Worm (Caenorhabditis elegans) whole organism, L1 larva: ENCODE data around the gene txdc-12.2.
A peak's percentile ranks its signal among the peaks of the same experiment; 100 is the strongest.

Source experiments
- C16A3.4 ChIP-seq: fragments of 150-350 bp; optimal IDR thresholded peaks from 2 replicates; lab custom pipeline; 2014; ENCODE audit warnings: missing biosample characterization, missing genetic modification characterization
- aha-1 ChIP-seq: fragments of 150-350 bp; optimal IDR thresholded peaks from 2 replicates; lab custom pipeline; 2014; ENCODE audit warnings: missing biosample characterization, missing genetic modification characterization
- alr-1 ChIP-seq: fragments of 200-800 bp; sonication (Bioruptor generic); optimal IDR thresholded peaks from 2 replicates; lab custom pipeline; 2018; ENCODE audit warnings: borderline replicate concordance, mild to moderate bottlenecking, missing genetic modification characterization, missing compliant biosample characterization
- aly-2 ChIP-seq: fragments of 150-350 bp; optimal IDR thresholded peaks from 2 replicates; lab custom pipeline; 2014; ENCODE audit warnings: missing biosample characterization, missing genetic modification characterization
- ama-1 ChIP-seq: fragments of 150-350 bp; optimal IDR thresholded peaks from 2 replicates; lab custom pipeline; 2014
- blmp-1 ChIP-seq: fragments of 150-350 bp; optimal IDR thresholded peaks from 2 replicates; lab custom pipeline; 2014; ENCODE audit warnings: missing biosample characterization, missing genetic modification characterization
- ceh-8 ChIP-seq: fragments of 200-800 bp; sonication (Bioruptor generic); optimal IDR thresholded peaks from 2 replicates; lab custom pipeline; 2018; ENCODE audit warnings: mild to moderate bottlenecking, missing genetic modification characterization, moderate library complexity, missing compliant biosample characterization
- dpl-1 ChIP-seq, 3 experiments: fragments of 150-350 bp in 2 of 3; sonication (generic microtip) in 1 of 3; optimal IDR thresholded peaks; 2 replicates each; lab custom pipeline; 2014 to 2017; ENCODE audit warnings: missing biosample characterization in 3 of 3, missing genetic modification characterization in 3 of 3, missing genetic modification reagents in 3 of 3
- efl-1 ChIP-seq, 4 experiments: fragments of 150-350 bp; optimal IDR thresholded peaks in 3 of 4; peaks in 1 of 4; 1 replicate in 1 of 4; 2 replicates in 3 of 4; lab custom pipeline; 2014; ENCODE audit warnings: missing biosample characterization in 2 of 4, missing genetic modification characterization in 2 of 4, missing genetic modification reagents in 2 of 4
- elt-2 ChIP-seq: sonication (generic microtip); optimal IDR thresholded peaks from 2 replicates; lab custom pipeline; 2016; ENCODE audit warnings: missing genetic modification characterization, mild to moderate bottlenecking, inconsistent platforms, missing compliant biosample characterization, missing genetic modification reagents
- elt-3 ChIP-seq, 6 experiments: fragments of 150-350 bp in 1 of 6; sonication (generic microtip); optimal IDR thresholded peaks; 2 replicates each; lab custom pipeline; 2017 to 2018; ENCODE audit warnings: missing biosample characterization in 6 of 6, missing genetic modification characterization in 6 of 6, inconsistent platforms in 1 of 6
- ets-5 ChIP-seq: fragments of 200-800 bp; sonication (Bioruptor generic); IDR thresholded peaks from 2 replicates; pipeline ENCODE4 v1.3.6; 2022; ENCODE audit warnings: missing genetic modification characterization, missing compliant biosample characterization
- fkh-8 ChIP-seq: sonication (generic microtip); optimal IDR thresholded peaks from 2 replicates; lab custom pipeline; 2016; ENCODE audit warnings: mild to moderate bottlenecking, missing genetic modification characterization, missing compliant biosample characterization
- irx-1 ChIP-seq: sonication (generic microtip); optimal IDR thresholded peaks from 2 replicates; lab custom pipeline; 2016; ENCODE audit warnings: missing genetic modification characterization, missing compliant biosample characterization
- isw-1 ChIP-seq: fragments of 200-800 bp; sonication (Bioruptor generic); IDR thresholded peaks from 2 replicates; pipeline ENCODE4 v1.3.6; 2022; ENCODE audit warnings: missing genetic modification characterization, missing compliant biosample characterization
- jun-1 ChIP-seq: fragments of 150-350 bp; optimal IDR thresholded peaks from 2 replicates; lab custom pipeline; 2014; ENCODE audit warnings: missing biosample characterization, missing genetic modification reagents, missing genetic modification characterization
- lin-13 ChIP-seq: fragments of 150-350 bp; optimal IDR thresholded peaks from 2 replicates; lab custom pipeline; 2014; ENCODE audit warnings: missing biosample characterization, missing genetic modification reagents, missing genetic modification characterization
- lin-14 ChIP-seq: fragments of 200-800 bp; sonication (Bioruptor generic); optimal IDR thresholded peaks from 2 replicates; lab custom pipeline; 2018; ENCODE audit warnings: mild to moderate bottlenecking, missing genetic modification characterization, moderate library complexity, missing compliant biosample characterization
- lin-35 ChIP-seq, 2 experiments: fragments of 150-350 bp; optimal IDR thresholded peaks; 2 replicates each; lab custom pipeline; 2014; ENCODE audit warnings: missing biosample characterization in 2 of 2, missing genetic modification characterization in 2 of 2, missing genetic modification reagents in 2 of 2
- nhr-11 ChIP-seq: fragments of 150-350 bp; optimal IDR thresholded peaks from 2 replicates; lab custom pipeline; 2014; ENCODE audit warnings: missing biosample characterization, missing genetic modification characterization
- nhr-12 ChIP-seq: sonication (generic microtip); optimal IDR thresholded peaks from 2 replicates; lab custom pipeline; 2017; ENCODE audit warnings: missing biosample characterization, missing genetic modification characterization
- nhr-47 ChIP-seq: sonication (generic microtip); optimal IDR thresholded peaks from 2 replicates; lab custom pipeline; 2016; ENCODE audit warnings: mild to moderate bottlenecking, missing genetic modification characterization, moderate library complexity, missing compliant biosample characterization
- nhr-77 ChIP-seq: fragments of 150-350 bp; optimal IDR thresholded peaks from 2 replicates; lab custom pipeline; 2014; ENCODE audit warnings: missing biosample characterization, missing genetic modification characterization
- nhr-84 ChIP-seq: sonication (generic microtip); optimal IDR thresholded peaks from 2 replicates; lab custom pipeline; 2017; ENCODE audit warnings: missing biosample characterization, missing genetic modification characterization
- nhr-85 ChIP-seq: sonication (generic microtip); peaks from one replicate; lab custom pipeline; 2016; ENCODE audit warnings: missing genetic modification characterization, inconsistent platforms, missing compliant biosample characterization
- nhr-90 ChIP-seq: sonication (generic microtip); optimal IDR thresholded peaks from 2 replicates; lab custom pipeline; 2016; ENCODE audit warnings: mild to moderate bottlenecking, missing genetic modification characterization, missing compliant biosample characterization; ENCODE audit not compliant: poor library complexity
- pax-3 ChIP-seq: fragments of 200-800 bp; sonication (Bioruptor generic); optimal IDR thresholded peaks from 2 replicates; lab custom pipeline; 2018; ENCODE audit warnings: mild to moderate bottlenecking, missing genetic modification characterization, moderate library complexity, missing compliant biosample characterization
- pqm-1 ChIP-seq: sonication (generic microtip); optimal IDR thresholded peaks from 3 replicates; lab custom pipeline; 2017; ENCODE audit warnings: missing biosample characterization, missing genetic modification characterization
- rnt-1 ChIP-seq: sonication (generic microtip); optimal IDR thresholded peaks from 2 replicates; lab custom pipeline; 2016; ENCODE audit warnings: mild to moderate bottlenecking, missing genetic modification characterization, moderate library complexity, missing compliant biosample characterization
- skn-1 ChIP-seq: fragments of 150-350 bp; optimal IDR thresholded peaks from 2 replicates; lab custom pipeline; 2014; ENCODE audit warnings: missing biosample characterization, missing genetic modification characterization
- sox-4 ChIP-seq: sonication (generic microtip); optimal IDR thresholded peaks from 2 replicates; lab custom pipeline; 2016; ENCODE audit warnings: missing genetic modification characterization, missing compliant biosample characterization
- sup-37 ChIP-seq: fragments of 200-800 bp; sonication (Bioruptor generic); optimal IDR thresholded peaks from 2 replicates; lab custom pipeline; 2018; ENCODE audit warnings: mild to moderate bottlenecking, missing genetic modification characterization, missing compliant biosample characterization
- swsn-7 ChIP-seq: sonication (generic microtip); optimal IDR thresholded peaks from 2 replicates; lab custom pipeline; 2016; ENCODE audit warnings: missing genetic modification characterization, missing compliant biosample characterization
- unc-30 ChIP-seq: sonication (generic microtip); optimal IDR thresholded peaks from 2 replicates; lab custom pipeline; 2017; ENCODE audit warnings: missing biosample characterization, missing genetic modification characterization
- unc-62 ChIP-seq: fragments of 150-350 bp; optimal IDR thresholded peaks from 2 replicates; lab custom pipeline; 2014; ENCODE audit warnings: missing biosample characterization, missing genetic modification reagents, missing genetic modification characterization
- vab-15 ChIP-seq: sonication (generic microtip); optimal IDR thresholded peaks from 2 replicates; lab custom pipeline; 2017; ENCODE audit warnings: missing genotype, mild to moderate bottlenecking, missing genetic modification characterization, missing compliant biosample characterization
- xbp-1 ChIP-seq: sonication (generic microtip); optimal IDR thresholded peaks from 2 replicates; lab custom pipeline; 2016; ENCODE audit warnings: missing genetic modification characterization, missing compliant biosample characterization
- zag-1 ChIP-seq: fragments of 150-350 bp; optimal IDR thresholded peaks from 2 replicates; lab custom pipeline; 2014; ENCODE audit warnings: missing biosample characterization, missing genetic modification characterization

The txdc-12.2 gene

DNA sequence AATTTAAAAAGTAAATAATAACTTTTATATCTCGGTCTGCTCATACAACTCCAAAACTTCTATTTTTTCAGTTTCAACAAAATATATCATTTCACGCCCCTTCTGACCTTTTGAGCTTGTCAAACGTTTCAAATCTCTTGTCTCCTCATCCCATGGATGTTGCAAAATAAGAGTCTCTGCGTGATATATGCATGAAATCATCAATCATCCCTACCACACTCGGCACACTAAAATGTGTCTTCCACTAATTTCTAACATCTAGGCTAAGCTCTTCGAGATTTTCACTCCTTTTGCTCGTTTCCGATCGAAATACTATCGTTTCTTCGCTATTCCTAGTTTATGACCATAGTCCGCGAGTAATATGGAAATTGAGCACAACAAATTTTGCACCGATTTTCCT lies 24.8 kb downstream of the txdc-12.2 start:
- no peak for TF ChIP-seq lin-13 (GFP tag; lab: Kevin White, UChicago)
- TF ChIP-seq efl-1 (optimal IDR thresholded peaks at IDR 0.05; lab: Kevin White, UChicago), result no peak
- TF ChIP-seq efl-1 (GFP tag; optimal IDR thresholded peaks at IDR 0.05 in 1 of 2; lab: Kevin White, UChicago), result peak in 1 of 2 experiments; percentile 84

DNA sequence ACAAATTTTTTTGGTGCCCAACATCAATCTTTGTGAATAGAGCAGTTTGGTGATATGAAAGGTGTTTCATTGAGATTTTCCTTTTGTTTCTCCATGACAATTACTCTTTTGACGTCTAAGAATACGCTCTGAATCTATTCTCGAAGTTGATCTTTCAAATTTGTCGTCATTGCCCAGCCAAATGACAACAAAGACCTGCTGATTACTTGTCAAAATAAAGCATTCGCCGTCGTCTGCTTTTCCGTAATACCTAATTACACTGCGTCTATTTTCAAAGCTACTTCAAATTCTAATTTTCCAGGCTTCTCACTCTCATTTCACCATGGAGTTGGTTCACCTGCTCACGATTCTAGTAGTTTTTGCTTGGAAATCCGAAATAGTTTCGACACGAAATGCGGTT lies 31.1 kb downstream of the txdc-12.2 start, which contains the start of gene F53B1.3:
Gene F53B1.3 (plus strand): TSS at position 301 of the 400 bp plus-strand sequence.
- peak; percentile 13 for TF ChIP-seq fkh-8 (tag; lab: Kevin White, UChicago)
- peak; percentile 22 for TF ChIP-seq ceh-8 (GFP tag; lab: Kevin White, UChicago)
- no peak for TF ChIP-seq aha-1 (tag; lab: Kevin White, UChicago)

DNA sequence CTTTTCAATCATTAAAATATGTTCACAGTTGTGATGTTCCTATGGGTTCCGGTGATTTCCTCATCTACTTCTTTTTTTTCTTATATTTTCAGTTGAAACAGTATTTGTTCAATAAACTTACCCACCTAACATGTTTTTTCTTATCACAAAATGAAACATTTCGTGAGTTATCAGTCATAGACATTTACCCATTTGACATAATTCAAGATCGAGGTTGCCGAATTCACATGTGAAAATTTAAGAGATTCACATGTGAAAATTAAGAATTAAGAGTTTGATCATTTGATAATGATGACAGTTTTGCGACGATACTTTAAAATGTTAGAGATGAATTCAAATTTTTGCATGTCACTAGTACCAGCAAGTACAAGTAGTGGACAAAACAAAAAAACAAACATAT lies 33.2 kb downstream of the txdc-12.2 start:
- TF ChIP-seq lin-35 (GFP tag; optimal IDR thresholded peaks at IDR 0.05; lab: Kevin White, UChicago), result peak in 1 of 2 experiments; percentile 44
- TF ChIP-seq isw-1, result no peak
- TF ChIP-seq nhr-85 (tag; lab: Kevin White, UChicago), result peak; percentile 7
- no peak for TF ChIP-seq elt-3 (tag; optimal IDR thresholded peaks at IDR 0.05; lab: Kevin White, UChicago)
- peak; percentile 4 for TF ChIP-seq lin-14 (GFP tag; lab: Kevin White, UChicago)
- no peak for TF ChIP-seq ama-1 (lab: Kevin White, UChicago)
- TF ChIP-seq irx-1 (tag; lab: Kevin White, UChicago), result no peak
- TF ChIP-seq nhr-84 (tag; lab: Kevin White, UChicago), result no peak
- peak; percentile 92 for TF ChIP-seq elt-2 (tag; lab: Kevin White, UChicago)

DNA sequence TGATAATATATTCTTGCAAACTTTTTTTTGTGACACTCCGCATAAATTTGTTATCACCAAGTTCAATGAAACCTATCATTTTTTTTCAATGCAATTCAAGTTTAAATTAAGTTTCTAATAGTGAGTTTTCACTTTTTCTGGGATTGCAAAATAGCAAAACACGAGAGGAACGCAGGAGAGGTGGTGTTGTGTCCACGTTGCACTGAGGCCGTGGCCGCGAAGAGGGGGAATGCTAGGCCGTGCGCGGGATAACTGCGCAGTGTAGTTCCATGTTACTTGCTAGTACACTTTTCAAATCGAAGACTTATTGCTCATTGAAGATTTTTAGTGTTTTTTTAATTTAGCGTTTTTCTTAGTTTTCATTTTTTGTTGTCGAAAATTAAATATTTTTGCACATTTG lies 33.9 kb downstream of the txdc-12.2 start:
- TF ChIP-seq swsn-7 (tag; lab: Kevin White, UChicago) (no peak), lin-35 (GFP tag; optimal IDR thresholded peaks at IDR 0.05; lab: Kevin White, UChicago) (peak in 1 of 2 experiments; percentile 16), nhr-77 (no peak), aly-2 (no peak), blmp-1 (tag; lab: Kevin White, UChicago) (peak; percentile 62), elt-2 (tag; lab: Kevin White, UChicago) (no peak), alr-1 (tag; lab: Kevin White, UChicago) (no peak), skn-1 (peak; percentile 1), nhr-90 (no peak), nhr-47 (tag; lab: Kevin White, UChicago) (no peak), rnt-1 (peak; percentile 55), nhr-11 (tag; lab: Kevin White, UChicago) (no peak), unc-62 (GFP tag; lab: Kevin White, UChicago) (no peak), sup-37 (GFP tag; lab: Kevin White, UChicago) (no peak), pax-3 (tag; lab: Kevin White, UChicago) (no peak), ceh-8 (GFP tag; lab: Kevin White, UChicago) (no peak), xbp-1 (tag; lab: Kevin White, UChicago) (no peak), dpl-1 (GFP tag; optimal IDR thresholded peaks at IDR 0.05; lab: Kevin White, UChicago) (no peak), sox-4 (tag; lab: Kevin White, UChicago) (no peak), zag-1 (no peak), lin-14 (GFP tag; lab: Kevin White, UChicago) (peak; percentile 54), vab-15 (no peak), aha-1 (tag; lab: Kevin White, UChicago) (no peak), C16A3.4 (tag; lab: Kevin White, UChicago) (no peak), ets-5 (GFP tag; lab: Robert Waterston, UW) (no peak), jun-1 (tag; lab: Kevin White, UChicago) (no peak), elt-3 (tag; optimal IDR thresholded peaks at IDR 0.05; lab: Kevin White, UChicago) (no peak), nhr-12 (no peak), pqm-1 (tag; lab: Kevin White, UChicago) (no peak), isw-1 (no peak), unc-30 (tag; lab: Kevin White, UChicago) (no peak)
- TF ChIP-seq, all 84 proteins: peak for 5
